Worm (Caenorhabditis elegans) whole organism, late embryonic: ENCODE measurements around the gene nemt-1.

Experiments
- K09A11.1 ChIP-seq: sonication (generic microtip); optimal IDR thresholded peaks from 2 replicates; lab custom pipeline; 2017; ENCODE audit warnings: antibody characterized with exemption, mild to moderate bottlenecking, missing genetic modification characterization, missing compliant biosample characterization; ENCODE audit not compliant: insufficient read depth
- ahr-1 ChIP-seq: sonication (generic microtip); optimal IDR thresholded peaks from 2 replicates; lab custom pipeline; 2016; ENCODE audit warnings: missing genetic modification characterization, missing compliant biosample characterization
- pha-4 ChIP-seq: fragments of 150-350 bp; optimal IDR thresholded peaks from 2 replicates; lab custom pipeline; 2018; ENCODE audit warnings: missing biosample characterization, missing genetic modification reagents, missing genetic modification characterization
- pqm-1 ChIP-seq: sonication (generic microtip); optimal IDR thresholded peaks from 2 replicates; lab custom pipeline; 2016; ENCODE audit warnings: missing genetic modification characterization, missing compliant biosample characterization

DNA sequence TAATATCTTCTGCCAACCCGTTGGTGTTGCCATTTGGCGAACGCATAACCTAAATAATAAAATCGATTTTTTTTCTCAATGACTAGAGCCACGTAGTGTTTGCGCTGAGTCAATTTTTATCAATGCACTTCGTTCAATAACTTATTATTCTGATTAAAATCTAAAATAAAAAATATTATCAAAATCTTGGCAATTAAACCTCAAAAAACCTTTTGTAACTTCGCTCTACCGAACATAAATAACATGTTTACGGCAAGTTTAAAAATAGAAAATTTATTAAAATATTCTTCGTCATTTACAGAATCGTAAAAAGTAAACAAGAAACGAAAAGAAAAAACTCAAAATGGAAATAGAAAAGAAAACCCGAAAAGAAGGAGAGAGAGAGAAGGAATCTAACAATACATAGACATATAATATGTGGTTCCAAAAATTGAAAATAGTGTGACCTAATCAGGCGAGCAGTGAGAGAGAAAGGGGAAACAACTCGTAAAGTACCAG lies 23.9 kb upstream of the nemt-1 start, which contains the start of gene pigc-1:
- TF ChIP-seq pha-4 (tag; lab: Kevin White, UChicago) = no peak
- no peak for TF ChIP-seq pqm-1 (tag; lab: Kevin White, UChicago)
- no peak for TF ChIP-seq ahr-1
- TF ChIP-seq K09A11.1 (tag; lab: Kevin White, UChicago) = no peak
